Worm (Caenorhabditis elegans) whole organism, midembryonic: Measurements from ENCODE around the gene H25K10.4.

Experiments
- T22C8.4 ChIP-seq: fragments of 200-800 bp; sonication (Bioruptor generic); IDR thresholded peaks from 2 replicates; pipeline ENCODE4 v1.3.6; 2022; ENCODE audit warnings: missing genetic modification characterization, missing compliant biosample characterization
- cog-1 ChIP-seq: sonication (generic microtip); optimal IDR thresholded peaks from 2 replicates; lab custom pipeline; 2016; ENCODE audit warnings: missing genetic modification characterization, missing compliant biosample characterization
- flt-1 ChIP-seq: fragments of 200-800 bp; sonication (Bioruptor generic); IDR thresholded peaks from 2 replicates; pipeline ENCODE4 v1.3.6; 2022; ENCODE audit warnings: missing genetic modification characterization, missing compliant biosample characterization
- klf-2 ChIP-seq: fragments of 200-800 bp; sonication (Bioruptor generic); conservative IDR thresholded peaks from 2 replicates; pipeline ENCODE4 v1.3.6; 2022; ENCODE audit warnings: missing genetic modification reagents, missing genetic modification characterization, missing compliant biosample characterization
- med-1 ChIP-seq: sonication (generic microtip); optimal IDR thresholded peaks from 2 replicates; lab custom pipeline; 2017; ENCODE audit warnings: missing genetic modification characterization, mild to moderate bottlenecking, missing compliant biosample characterization, antibody characterized with exemption, missing genetic modification reagents; ENCODE audit not compliant: insufficient read depth
- ref-1 ChIP-seq: fragments of 200-800 bp; sonication (Bioruptor generic); conservative IDR thresholded peaks from 2 replicates; pipeline ENCODE4 v1.3.6; 2022; ENCODE audit warnings: missing genetic modification reagents, missing genetic modification characterization, missing compliant biosample characterization
- tab-1 ChIP-seq: fragments of 200-800 bp; sonication (Bioruptor generic); IDR thresholded peaks from 2 replicates; pipeline ENCODE4 v1.3.6; 2022; ENCODE audit warnings: missing genetic modification characterization, missing compliant biosample characterization
- ztf-23 ChIP-seq: fragments of 200-800 bp; sonication (Bioruptor generic); IDR thresholded peaks from 2 replicates; pipeline ENCODE4 v1.3.6; 2022; ENCODE audit warnings: missing genetic modification reagents, missing genetic modification characterization, missing compliant biosample characterization
- ztf-29 ChIP-seq: fragments of 200-800 bp; sonication (Bioruptor generic); IDR thresholded peaks from 2 replicates; pipeline ENCODE4 v1.3.6; 2022; ENCODE audit warnings: missing genetic modification reagents, missing genetic modification characterization, missing compliant biosample characterization

Gene H25K10.4

DNA sequence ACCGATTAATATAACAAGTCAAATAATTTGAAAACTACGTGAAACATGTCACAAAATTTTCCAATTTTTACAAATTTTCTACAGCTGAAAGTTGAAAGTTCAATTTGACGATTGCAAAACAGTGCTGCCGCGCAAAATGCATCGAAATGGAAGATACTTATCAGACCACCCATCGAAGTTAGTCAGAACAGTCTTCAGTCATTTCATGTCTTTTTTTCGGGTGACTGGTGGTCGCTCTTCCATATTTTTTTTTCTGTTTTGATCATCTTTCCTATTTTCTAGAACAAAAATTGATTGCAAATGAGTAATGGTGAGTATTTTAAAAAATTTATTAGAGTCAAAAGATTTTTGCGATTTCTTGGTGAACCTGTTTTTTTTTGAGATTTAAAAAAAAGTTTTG lies 21.3 kb downstream of the H25K10.4 start, which contains the start of gene F38C2.1:
TSS of gene F38C2.1 (plus strand) at position 301 of the 400 bp plus-strand sequence.
- TF ChIP-seq ztf-29 (no peak), flt-1 (GFP tag; lab: Robert Waterston, UW) (no peak), ztf-23 (GFP tag; lab: Robert Waterston, UW) (no peak), cog-1 (tag; lab: Kevin White, UChicago) (no peak), med-1 (GFP tag; lab: Kevin White, UChicago) (no peak), tab-1 (no peak), T22C8.4 (GFP tag; lab: Robert Waterston, UW) (no peak), klf-2 (GFP tag; lab: Robert Waterston, UW) (no peak), ref-1 (GFP tag; lab: Robert Waterston, UW) (no peak)

DNA sequence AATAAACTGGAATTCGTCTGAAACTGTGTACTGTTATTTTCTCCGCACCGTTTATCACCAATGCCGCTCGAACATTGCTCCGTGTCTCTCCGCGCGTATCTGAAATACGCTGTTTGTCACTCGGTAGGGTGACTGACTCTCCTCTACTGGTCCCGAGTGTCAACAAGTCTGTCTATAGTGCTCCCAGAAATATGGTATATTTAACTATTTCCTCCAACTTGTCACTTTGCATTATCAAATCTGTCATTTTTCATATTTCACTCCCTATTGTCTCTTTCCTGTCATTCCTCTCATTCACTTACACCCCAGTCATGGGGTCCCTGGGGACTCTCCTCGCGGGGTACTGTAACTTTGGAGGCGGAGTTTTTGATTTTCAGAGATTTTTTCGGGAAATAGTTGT lies 28.6 kb downstream of the H25K10.4 start, which contains the start of gene hlh-17:
TSS of gene hlh-17 (plus strand) at position 301 of the 400 bp plus-strand sequence.
- no peak for TF ChIP-seq cog-1 (tag; lab: Kevin White, UChicago)
- TF ChIP-seq ref-1 (GFP tag; lab: Robert Waterston, UW): no peak
- TF ChIP-seq klf-2 (GFP tag; lab: Robert Waterston, UW): no peak
- TF ChIP-seq med-1 (GFP tag; lab: Kevin White, UChicago): no peak
- TF ChIP-seq T22C8.4 (GFP tag; lab: Robert Waterston, UW): no peak
- TF ChIP-seq tab-1: no peak
- no peak for TF ChIP-seq ztf-29

DNA sequence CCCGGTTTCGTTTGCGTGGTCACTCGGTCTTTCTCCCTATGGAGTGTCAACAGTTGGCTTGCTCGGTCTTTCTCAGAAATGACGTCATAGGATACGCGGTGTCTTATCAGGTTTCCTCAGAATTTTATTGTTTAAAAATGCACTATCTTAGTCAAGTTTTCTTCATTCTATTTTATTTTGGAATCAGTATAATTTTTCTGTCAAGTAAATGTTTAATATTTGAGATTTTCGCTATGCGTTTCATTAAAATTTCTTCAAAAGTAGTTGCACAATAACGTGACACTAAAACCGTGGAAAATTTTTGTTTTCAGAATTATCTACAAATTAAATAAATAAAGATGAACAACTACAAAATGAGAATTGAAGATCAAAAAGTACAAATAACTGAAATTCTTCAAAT lies 31.5 kb downstream of the H25K10.4 start, which contains the start of gene hlh-31:
TSS of gene hlh-31 (plus strand) at position 301 of the 400 bp plus-strand sequence.
- TF ChIP-seq ztf-23 (GFP tag; lab: Robert Waterston, UW) (no peak), ztf-29 (no peak), T22C8.4 (GFP tag; lab: Robert Waterston, UW) (no peak), flt-1 (GFP tag; lab: Robert Waterston, UW) (no peak), tab-1 (no peak), med-1 (GFP tag; lab: Kevin White, UChicago) (no peak), klf-2 (GFP tag; lab: Robert Waterston, UW) (no peak), cog-1 (tag; lab: Kevin White, UChicago) (no peak), ref-1 (GFP tag; lab: Robert Waterston, UW) (no peak)

DNA sequence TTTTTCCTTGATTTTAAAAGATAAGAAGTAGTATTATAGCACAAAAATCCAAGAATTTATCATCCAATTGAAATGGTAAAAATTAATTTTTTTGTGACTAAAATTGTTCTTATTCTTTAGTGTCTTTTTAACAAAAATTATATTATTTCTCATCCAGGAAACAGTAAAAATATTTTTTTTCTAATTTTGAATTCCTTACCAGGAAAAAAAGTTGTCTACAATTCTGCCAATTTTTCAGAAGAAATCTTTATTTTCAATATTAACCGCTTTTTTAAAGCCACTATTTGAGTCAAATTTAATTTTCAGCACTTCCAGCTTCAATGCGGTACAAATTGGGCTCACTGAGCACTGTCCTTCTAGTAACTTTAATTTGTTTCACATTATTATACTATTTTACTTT lies 45.1 kb downstream of the H25K10.4 start, which contains the start of gene F38C2.4:
TSS of gene F38C2.4 (plus strand) at position 301 of the 400 bp plus-strand sequence.
- TF ChIP-seq cog-1 (tag; lab: Kevin White, UChicago) (no peak), tab-1 (no peak), T22C8.4 (GFP tag; lab: Robert Waterston, UW) (no peak), ztf-23 (GFP tag; lab: Robert Waterston, UW) (no peak), ztf-29 (no peak), ref-1 (GFP tag; lab: Robert Waterston, UW) (no peak), med-1 (GFP tag; lab: Kevin White, UChicago) (no peak), klf-2 (GFP tag; lab: Robert Waterston, UW) (no peak), flt-1 (GFP tag; lab: Robert Waterston, UW) (no peak)
